Worm (Caenorhabditis elegans): ENCODE data around the gene F31A3.5.

DNA sequence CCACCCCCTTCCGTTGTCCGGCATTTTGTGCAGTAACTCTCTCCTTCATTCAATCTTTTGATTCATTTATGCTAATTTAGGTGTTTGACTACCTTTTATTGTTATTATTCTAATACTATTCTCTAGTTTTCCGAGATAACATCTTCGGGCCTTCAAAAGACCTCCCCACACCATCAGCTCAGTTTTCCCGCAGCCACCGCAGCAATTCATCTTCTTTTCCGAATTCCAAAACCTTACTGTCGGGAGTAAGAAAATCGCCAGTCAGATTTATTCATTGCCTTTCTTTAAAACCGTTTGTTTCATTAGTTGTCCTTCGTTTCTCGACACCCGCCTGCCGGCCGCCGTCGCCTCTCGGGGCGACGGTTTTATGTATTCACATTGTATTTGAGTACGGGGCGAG, 55.3 kb downstream of the F31A3.5 start:
- TF ChIP-seq nhr-12 (tag; optimal IDR thresholded peaks at IDR 0.05) (no peak), ama-1 (optimal IDR thresholded peaks at IDR 0.05) (no peak), nhr-77 (tag; optimal IDR thresholded peaks at IDR 0.05) (no peak), lin-39 (tag; optimal IDR thresholded peaks at IDR 0.05) (no peak), unc-98 (GFP tag; IDR thresholded peaks at IDR 0.05) (no peak), lir-3 (tag; optimal IDR thresholded peaks at IDR 0.05; ENCODE audit: poor library complexity) (no peak), nhr-28 (tag; optimal IDR thresholded peaks at IDR 0.05) (no peak), mef-2 (tag; optimal IDR thresholded peaks at IDR 0.05) (no peak), lin-15B (tag; optimal IDR thresholded peaks at IDR 0.05) (no peak), nhr-90 (tag; optimal IDR thresholded peaks at IDR 0.05; ENCODE audit: poor library complexity) (no peak)
